Fruit fly (Drosophila melanogaster) S2 (cell line): ENCODE results near the gene CG33272.

Source experiments
- CG8478 ChIP-seq: fragments of >200 bp; optimal IDR thresholded peaks from 2 replicates; lab custom pipeline; 2018
- CTCF ChIP-seq, 2 experiments: fragments of >200 bp; optimal IDR thresholded peaks; 2 replicates each; lab custom pipeline; 2018

DNA sequence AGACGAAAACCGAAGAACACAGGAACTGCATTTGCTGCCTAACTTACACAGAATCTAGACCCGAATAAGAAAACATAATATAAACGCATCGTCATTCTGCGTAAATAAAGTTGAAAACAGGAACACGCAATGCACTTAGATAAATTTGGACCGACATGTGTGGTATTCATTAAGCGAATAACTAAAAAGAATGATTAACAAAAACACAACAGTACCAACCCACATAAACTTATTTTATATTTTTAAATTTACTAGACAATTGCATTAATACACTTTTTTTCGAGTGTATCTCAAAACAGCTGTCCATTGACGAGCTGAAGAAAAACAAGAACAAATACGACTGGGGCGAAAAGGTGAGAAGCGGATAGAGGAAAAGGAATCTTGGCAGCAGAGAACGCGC is 43.9 kb upstream of the CG33272 start:
- TF ChIP-seq CTCF (optimal IDR thresholded peaks at IDR 0.05; lab: Kevin White, UChicago) (no peak), CG8478 (lab: Kevin White, UChicago) (no peak)
